Worm (Caenorhabditis elegans) whole organism, L2 larva: ENCODE results near the gene inx-10.

Experiments used
- C34F6.9 ChIP-seq: fragments of 150-350 bp; optimal IDR thresholded peaks from 2 replicates; lab custom pipeline; 2014; ENCODE audit warnings: missing biosample characterization, missing genetic modification characterization
- F13H6.1 ChIP-seq: sonication (generic microtip); optimal IDR thresholded peaks from 2 replicates; lab custom pipeline; 2016; ENCODE audit warnings: missing genetic modification characterization, missing compliant biosample characterization
- R02D3.7 ChIP-seq: fragments of 150-350 bp; optimal IDR thresholded peaks from 2 replicates; lab custom pipeline; 2014; ENCODE audit warnings: missing biosample characterization, missing genetic modification characterization
- Y55F3AM.14 ChIP-seq: fragments of 200-800 bp; sonication (Bioruptor generic); optimal IDR thresholded peaks from 2 replicates; lab custom pipeline; 2018; ENCODE audit warnings: mild to moderate bottlenecking, missing genetic modification characterization, missing compliant biosample characterization
- alr-1 ChIP-seq: fragments of 150-350 bp; optimal IDR thresholded peaks from 2 replicates; lab custom pipeline; 2014; ENCODE audit warnings: missing biosample characterization, missing genetic modification characterization
- ama-1 ChIP-seq: fragments of 150-350 bp; optimal IDR thresholded peaks from 2 replicates; lab custom pipeline; 2018; ENCODE audit warnings: inconsistent platforms
- blmp-1 ChIP-seq: sonication (generic microtip); optimal IDR thresholded peaks from 2 replicates; lab custom pipeline; 2017; ENCODE audit warnings: missing genetic modification characterization, mild to moderate bottlenecking, missing compliant biosample characterization, antibody characterized with exemption, moderate library complexity; ENCODE audit not compliant: insufficient read depth
- ceh-82 ChIP-seq: fragments of 150-350 bp; optimal IDR thresholded peaks from 2 replicates; lab custom pipeline; 2014; ENCODE audit warnings: missing biosample characterization, missing genetic modification characterization
- crh-2 ChIP-seq: sonication (generic microtip); optimal IDR thresholded peaks from 2 replicates; lab custom pipeline; 2017; ENCODE audit warnings: missing biosample characterization, missing genetic modification characterization
- dmd-4 ChIP-seq: sonication (generic microtip); optimal IDR thresholded peaks from 2 replicates; lab custom pipeline; 2017; ENCODE audit warnings: missing biosample characterization, missing genetic modification characterization
- egl-27 ChIP-seq: sonication (generic microtip); optimal IDR thresholded peaks from 3 replicates; lab custom pipeline; 2017; ENCODE audit warnings: missing biosample characterization, missing genetic modification reagents, missing genetic modification characterization
- elt-1 ChIP-seq: fragments of 150-350 bp; optimal IDR thresholded peaks from 2 replicates; lab custom pipeline; 2014; ENCODE audit warnings: missing biosample characterization, missing genetic modification characterization
- elt-3 ChIP-seq: sonication (generic microtip); optimal IDR thresholded peaks from 2 replicates; lab custom pipeline; 2017; ENCODE audit warnings: missing biosample characterization, missing genetic modification characterization
- fos-1 ChIP-seq: fragments of 150-350 bp; optimal IDR thresholded peaks from 2 replicates; lab custom pipeline; 2014; ENCODE audit warnings: missing biosample characterization, missing genetic modification characterization
- gmeb-1 ChIP-seq: fragments of 150-350 bp; optimal IDR thresholded peaks from 2 replicates; lab custom pipeline; 2014; ENCODE audit warnings: missing biosample characterization, missing genetic modification characterization
- lin-13 ChIP-seq: fragments of 150-350 bp; optimal IDR thresholded peaks from 2 replicates; lab custom pipeline; 2014; ENCODE audit warnings: missing biosample characterization, missing genetic modification reagents, missing genetic modification characterization
- lsy-2 ChIP-seq, 2 experiments: fragments of 150-350 bp in 1 of 2; sonication (generic microtip) in 1 of 2; optimal IDR thresholded peaks; 2 replicates each; lab custom pipeline; 2014 to 2017; ENCODE audit warnings: missing biosample characterization in 2 of 2, missing genetic modification characterization in 2 of 2
- mab-5 ChIP-seq: fragments of 150-350 bp; optimal IDR thresholded peaks from 2 replicates; lab custom pipeline; 2014; ENCODE audit warnings: missing biosample characterization, missing genetic modification characterization
- mdl-1 ChIP-seq, 2 experiments: fragments of 150-350 bp in 1 of 2; sonication (generic microtip) in 1 of 2; optimal IDR thresholded peaks; 2 replicates each; lab custom pipeline; 2017; ENCODE audit warnings: missing biosample characterization in 2 of 2, missing genetic modification characterization in 2 of 2
- nhr-10 ChIP-seq: sonication (generic microtip); optimal IDR thresholded peaks from 2 replicates; lab custom pipeline; 2017; ENCODE audit warnings: missing biosample characterization, missing genetic modification characterization
- nhr-11 ChIP-seq: fragments of 150-350 bp; optimal IDR thresholded peaks from 2 replicates; lab custom pipeline; 2014; ENCODE audit warnings: missing biosample characterization, missing genetic modification characterization
- nhr-129 ChIP-seq: fragments of 150-350 bp; optimal IDR thresholded peaks from 2 replicates; lab custom pipeline; 2014; ENCODE audit warnings: missing biosample characterization, missing genetic modification characterization
- nhr-21 ChIP-seq: fragments of 150-350 bp; optimal IDR thresholded peaks from 2 replicates; lab custom pipeline; 2014; ENCODE audit warnings: missing biosample characterization, missing genetic modification characterization
- nhr-237 ChIP-seq: fragments of 150-350 bp; optimal IDR thresholded peaks from 2 replicates; lab custom pipeline; 2014; ENCODE audit warnings: missing biosample characterization, missing genetic modification characterization
- nhr-25 ChIP-seq: fragments of 150-350 bp; sonication (generic microtip); optimal IDR thresholded peaks from 3 replicates; lab custom pipeline; 2014; ENCODE audit warnings: missing biosample characterization, missing genetic modification characterization
- nhr-6 ChIP-seq: fragments of 150-350 bp; optimal IDR thresholded peaks from 2 replicates; lab custom pipeline; 2014; ENCODE audit warnings: missing biosample characterization, missing genetic modification characterization
- peb-1 ChIP-seq: fragments of 150-350 bp; optimal IDR thresholded peaks from 2 replicates; lab custom pipeline; 2014; ENCODE audit warnings: missing biosample characterization, missing genetic modification characterization
- sem-4 ChIP-seq: fragments of 150-350 bp; optimal IDR thresholded peaks from 2 replicates; lab custom pipeline; 2014; ENCODE audit warnings: missing biosample characterization, missing genetic modification reagents, missing genetic modification characterization
- sma-3 ChIP-seq: sonication (generic microtip); optimal IDR thresholded peaks from 2 replicates; lab custom pipeline; 2016; ENCODE audit warnings: missing genetic modification reagents, missing genetic modification characterization, missing compliant biosample characterization
- sma-9 ChIP-seq, 2 experiments: fragments of 150-350 bp in 1 of 2; sonication (generic microtip) in 1 of 2; optimal IDR thresholded peaks; 2 replicates each; lab custom pipeline; 2014 to 2016; ENCODE audit warnings: missing genetic modification characterization in 2 of 2, mild to moderate bottlenecking in 1 of 2, missing biosample characterization in 1 of 2, missing compliant biosample characterization in 1 of 2, missing genetic modification reagents in 1 of 2, moderate library complexity in 1 of 2
- snpc-4 ChIP-seq: fragments of 150-350 bp; optimal IDR thresholded peaks from 2 replicates; lab custom pipeline; 2014; ENCODE audit warnings: missing biosample characterization, missing genetic modification characterization
- unc-39 ChIP-seq: fragments of 150-350 bp; optimal IDR thresholded peaks from 2 replicates; lab custom pipeline; 2014; ENCODE audit warnings: missing biosample characterization, missing genetic modification characterization
- unc-55 ChIP-seq: fragments of 150-350 bp; sonication (generic microtip); optimal IDR thresholded peaks from 3 replicates; lab custom pipeline; 2014; ENCODE audit warnings: missing biosample characterization, missing genetic modification reagents, missing genetic modification characterization
- unc-62 ChIP-seq: fragments of 150-350 bp; optimal IDR thresholded peaks from 2 replicates; lab custom pipeline; 2014; ENCODE audit warnings: missing biosample characterization, missing genetic modification reagents, missing genetic modification characterization
- zag-1 ChIP-seq: fragments of 150-350 bp; optimal IDR thresholded peaks from 2 replicates; lab custom pipeline; 2014; ENCODE audit warnings: missing biosample characterization, missing genetic modification characterization
- ztf-4 ChIP-seq: fragments of 150-350 bp; optimal IDR thresholded peaks from 2 replicates; lab custom pipeline; 2014; ENCODE audit warnings: missing biosample characterization, missing genetic modification characterization

The inx-10 gene

DNA sequence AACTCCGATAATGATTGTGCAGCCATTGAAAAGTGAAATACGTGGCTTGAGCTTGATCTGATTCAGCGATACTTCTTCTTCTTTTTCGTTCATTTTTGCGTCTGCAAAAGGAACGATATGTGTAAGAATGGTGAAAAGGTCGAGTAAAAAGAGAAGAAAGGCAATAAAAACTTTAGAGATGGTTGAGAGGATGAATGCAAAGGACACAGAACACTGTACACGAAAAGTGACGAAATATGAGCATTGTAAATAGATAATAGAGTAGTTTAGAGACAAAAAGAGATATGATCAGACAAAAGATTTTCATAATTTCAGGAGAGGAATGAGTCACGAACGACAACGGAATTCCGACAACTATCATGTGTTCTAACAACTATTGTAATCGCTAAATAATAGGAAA, 39.0 kb upstream of the inx-10 start, which contains the start of gene aat-2:
Gene aat-2, minus strand, starts transcription at position 101 of the 400 bp plus-strand sequence.
- TF ChIP-seq egl-27 (tag; lab: Kevin White, UChicago) (no peak), dmd-4 (tag; lab: Kevin White, UChicago) (no peak), crh-2 (tag; lab: Kevin White, UChicago) (no peak), mdl-1 (tag; optimal IDR thresholded peaks at IDR 0.05; lab: Kevin White, UChicago) (no peak), nhr-11 (no peak), alr-1 (tag; lab: Kevin White, UChicago) (no peak), sem-4 (tag; lab: Kevin White, UChicago) (no peak), nhr-237 (tag; lab: Kevin White, UChicago) (no peak), nhr-10 (no peak), sma-3 (GFP tag; lab: Kevin White, UChicago) (no peak), nhr-25 (tag; lab: Kevin White, UChicago) (no peak), Y55F3AM.14 (GFP tag; lab: Kevin White, UChicago) (no peak), unc-62 (no peak), peb-1 (no peak), unc-39 (tag; lab: Kevin White, UChicago) (no peak), ceh-82 (tag; lab: Kevin White, UChicago) (no peak)

DNA sequence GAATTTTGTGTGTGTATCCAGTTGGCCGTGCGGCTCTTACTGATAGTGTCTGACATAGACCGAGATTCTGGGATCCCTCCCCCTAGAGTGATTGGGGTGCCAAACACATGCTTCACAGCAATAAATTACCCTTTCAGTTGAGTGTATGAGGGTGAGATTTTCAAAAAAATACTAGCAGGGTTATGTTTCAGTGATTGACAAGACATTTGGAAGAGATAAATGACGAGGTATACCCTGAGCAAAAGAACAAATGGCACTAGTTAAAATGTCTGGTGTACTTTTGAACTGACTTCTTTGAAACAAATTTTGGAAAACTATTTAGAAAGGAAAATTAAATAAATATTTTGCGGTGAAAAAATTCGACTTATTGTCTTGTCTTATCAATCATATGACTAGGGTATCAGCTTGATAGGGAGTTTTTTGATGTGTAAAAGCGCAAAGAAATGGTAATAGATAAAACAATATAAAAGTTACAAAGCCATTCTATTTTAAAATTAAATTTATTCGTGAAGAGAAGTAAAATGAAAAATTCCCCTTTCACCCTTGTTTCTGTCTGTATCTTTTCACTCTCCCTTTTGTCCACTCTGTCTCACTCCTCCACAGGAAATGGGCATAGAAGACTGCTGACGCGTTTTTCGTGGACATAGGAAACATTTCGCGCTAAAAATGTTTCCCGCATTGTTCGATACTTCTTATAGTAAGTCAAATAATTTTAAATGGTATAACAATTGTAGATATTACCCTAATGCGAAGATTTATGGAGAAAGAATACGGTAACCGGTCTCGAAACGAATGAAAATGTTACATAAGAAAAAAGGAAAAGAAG, 36.1 kb upstream of the inx-10 start, which contains the start of gene glo-4:
Gene glo-4, minus strand, starts transcription at position 51 of the 826 bp plus-strand sequence.
- peak; percentile 72 for TF ChIP-seq nhr-21 (tag; lab: Kevin White, UChicago)
- TF ChIP-seq dmd-4 (tag; lab: Kevin White, UChicago), result no peak
- no peak for TF ChIP-seq elt-1 (tag; lab: Kevin White, UChicago)
- peak; percentile 61 for TF ChIP-seq ztf-4 (tag; lab: Kevin White, UChicago)
- peak; percentile 90 for TF ChIP-seq unc-55 (GFP tag; lab: Kevin White, UChicago)
- TF ChIP-seq crh-2 (tag; lab: Kevin White, UChicago), result peak; percentile 87
- TF ChIP-seq blmp-1 (tag; lab: Kevin White, UChicago), result no peak
- peak; percentile 81 for TF ChIP-seq lin-13 (GFP tag; lab: Kevin White, UChicago)
- TF ChIP-seq sma-9 (GFP tag; optimal IDR thresholded peaks at IDR 0.05; lab: Kevin White, UChicago), result peak; percentile 91
- TF ChIP-seq sma-9 (tag; optimal IDR thresholded peaks at IDR 0.05; lab: Kevin White, UChicago), result no peak
- peak; percentile 89 for TF ChIP-seq sem-4 (tag; lab: Kevin White, UChicago)
- TF ChIP-seq fos-1 (tag; lab: Kevin White, UChicago), result peak; percentile 70
- peak; percentile 72 to 91 for TF ChIP-seq lsy-2 (tag; optimal IDR thresholded peaks at IDR 0.05; lab: Kevin White, UChicago)
- peak; percentile 81 for TF ChIP-seq nhr-6 (tag; lab: Kevin White, UChicago)
- TF ChIP-seq elt-3 (tag; lab: Kevin White, UChicago), result no peak
- TF ChIP-seq C34F6.9, result peak; percentile 91
- peak; percentile 80 for TF ChIP-seq F13H6.1 (tag; lab: Kevin White, UChicago)
- TF ChIP-seq sma-3 (GFP tag; lab: Kevin White, UChicago), result peak; percentile 79
- TF ChIP-seq egl-27 (tag; lab: Kevin White, UChicago), result peak; percentile 52
- TF ChIP-seq snpc-4 (tag; lab: Kevin White, UChicago), result peak; percentile 46
- TF ChIP-seq gmeb-1 (tag; lab: Kevin White, UChicago), result peak; percentile 77
- peak; percentile 55 for TF ChIP-seq ama-1 (lab: Kevin White, UChicago)
- no peak for TF ChIP-seq nhr-10
- TF ChIP-seq nhr-129, result peak; percentile 89
- peak; percentile 71 for TF ChIP-seq mab-5

DNA sequence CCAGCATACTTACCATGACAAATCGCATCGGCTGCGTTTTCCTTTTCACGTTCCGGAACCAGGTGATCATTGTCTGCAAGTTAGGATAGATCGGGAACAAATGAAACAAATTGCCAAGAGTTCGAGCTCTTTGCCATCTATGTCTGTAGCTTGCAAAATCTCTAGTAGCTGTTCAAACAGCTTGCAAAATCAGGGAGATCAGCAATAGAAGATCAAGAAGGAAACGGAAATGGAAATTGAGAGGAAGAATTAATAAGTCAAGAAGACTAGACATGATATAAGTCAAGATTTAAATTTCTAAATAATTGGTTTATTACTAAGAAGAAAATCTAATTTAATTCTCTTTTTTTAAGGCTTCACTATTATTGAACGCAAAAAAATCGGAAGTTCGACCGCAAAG, 25.0 kb upstream of the inx-10 start, which contains the start of gene F07C3.3:
Gene F07C3.3, minus strand, starts transcription at position 101 of the 400 bp plus-strand sequence.
- TF ChIP-seq dmd-4 (tag; lab: Kevin White, UChicago) (no peak), sma-3 (GFP tag; lab: Kevin White, UChicago) (no peak), F13H6.1 (tag; lab: Kevin White, UChicago) (no peak), fos-1 (tag; lab: Kevin White, UChicago) (no peak), R02D3.7 (tag; lab: Kevin White, UChicago) (no peak), zag-1 (no peak)
